Worm (Caenorhabditis elegans) whole organism, L4/young adult: ENCODE results near the gene Y22D7AR.14.

Experiments
- W03F9.2 ChIP-seq: fragments of 150-350 bp; optimal IDR thresholded peaks from 2 replicates; lab custom pipeline; 2014; ENCODE audit warnings: missing biosample characterization, missing genetic modification characterization
- him-1 ChIP-seq: sonication (generic microtip); optimal IDR thresholded peaks from 2 replicates; lab custom pipeline; 2016; ENCODE audit warnings: missing genotype, missing genetic modification reagents, missing genetic modification characterization, missing compliant biosample characterization

DNA sequence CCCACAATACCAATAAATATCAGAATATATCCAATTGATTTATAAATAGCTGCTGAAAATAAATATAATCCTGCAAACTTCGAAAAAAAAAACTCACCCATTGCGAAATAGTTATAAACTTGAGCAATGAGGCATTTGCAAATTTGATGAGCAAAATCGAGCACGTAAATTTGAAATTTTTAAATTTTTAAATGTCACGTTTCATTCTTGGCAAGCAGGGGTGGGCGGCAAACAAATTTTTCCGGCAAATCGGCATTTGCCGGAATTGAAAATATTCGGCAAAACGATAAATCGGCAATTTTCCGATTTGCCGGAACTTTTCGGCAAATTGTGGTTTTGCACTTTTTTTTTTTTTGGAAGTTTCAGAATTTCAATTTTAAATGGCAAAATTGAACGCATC, at the start of gene Y22D7AR.14:
- TF ChIP-seq W03F9.2 (tag; lab: Kevin White, UChicago) = no peak
- TF ChIP-seq him-1 = no peak
